Fruit fly (Drosophila melanogaster): ENCODE results near the gene CG31323.
A peak's percentile ranks its signal among the peaks of the same experiment; 100 is the strongest.

Gene CG31323

dm6 chr3R:26128442-26129003, 42.1 kb upstream of the CG31323 start (continued):
- TF ChIP-seq CG32772 (GFP tag; IDR thresholded peaks at IDR 0.05) (no peak), pros (GFP tag; optimal IDR thresholded peaks at IDR 0.05) (no peak), CG11456 (GFP tag; IDR thresholded peaks at IDR 0.05) (no peak), C15 (GFP tag; IDR thresholded peaks at IDR 0.05) (no peak), vfl (GFP tag; optimal IDR thresholded peaks at IDR 0.05) (no peak), Stat92E (GFP tag; optimal IDR thresholded peaks at IDR 0.05) (no peak), ase (GFP tag; IDR thresholded peaks at IDR 0.05) (no peak), ham (GFP tag; IDR thresholded peaks at IDR 0.05) (no peak), ara (GFP tag; IDR thresholded peaks at IDR 0.05) (no peak), nerfin-1 (tag; optimal IDR thresholded peaks at IDR 0.05) (no peak), CG14441 (GFP tag; IDR thresholded peaks at IDR 0.05) (no peak), p53 (GFP tag; optimal IDR thresholded peaks at IDR 0.05) (no peak), CG16863 (GFP tag; optimal IDR thresholded peaks at IDR 0.05) (no peak), Drgx (GFP tag; IDR thresholded peaks at IDR 0.05) (peak; percentile 45; the same call in 1 of the 2 replicates), Abd-B (GFP tag; optimal IDR thresholded peaks at IDR 0.05) (no peak), CG2202 (tag; optimal IDR thresholded peaks at IDR 0.05) (no peak), gem (tag; optimal IDR thresholded peaks at IDR 0.05) (peak; percentile 37), CG17186 (GFP tag; optimal IDR thresholded peaks at IDR 0.05) (no peak), CG9215 (GFP tag; IDR thresholded peaks at IDR 0.05) (no peak), CkIIα-i1 (GFP tag; IDR thresholded peaks at IDR 0.05) (no peak), run (tag; optimal IDR thresholded peaks at IDR 0.05) (no peak), CG5180 (GFP tag; optimal IDR thresholded peaks at IDR 0.05) (no peak), Rfx (GFP tag; IDR thresholded peaks at IDR 0.05) (no peak), stc (GFP tag; IDR thresholded peaks at IDR 0.05) (no peak), H15 (GFP tag; IDR thresholded peaks at IDR 0.05) (no peak), btn (GFP tag; optimal IDR thresholded peaks at IDR 0.05) (no peak), mirr (GFP tag; optimal IDR thresholded peaks at IDR 0.05) (no peak), hkb (optimal IDR thresholded peaks at IDR 0.05) (no peak), hkb (GFP tag; IDR thresholded peaks at IDR 0.05) (no peak), CG10321 (GFP tag; IDR thresholded peaks at IDR 0.05) (no peak), Hr51 (GFP tag; optimal IDR thresholded peaks at IDR 0.05) (peak in 1 of 2 experiments; percentile 16), usp (GFP tag; optimal IDR thresholded peaks at IDR 0.05) (no peak), esg (GFP tag; conservative IDR thresholded peaks at IDR 0.05) (no peak), CG18599 (GFP tag; optimal IDR thresholded peaks at IDR 0.05) (no peak), trh (GFP tag; optimal IDR thresholded peaks at IDR 0.05) (no peak), Sox102F (GFP tag; optimal IDR thresholded peaks at IDR 0.05) (peak; percentile 11), CG3838 (GFP tag; optimal IDR thresholded peaks at IDR 0.05) (no peak), ssp (GFP tag; IDR thresholded peaks at IDR 0.05) (no peak), cwo (GFP tag; optimal IDR thresholded peaks at IDR 0.05) (peak; percentile 78), scrt (GFP tag; optimal IDR thresholded peaks at IDR 0.05) (no peak), Elba2 (GFP tag; optimal IDR thresholded peaks at IDR 0.05) (no peak), sna (GFP tag; IDR thresholded peaks at IDR 0.05; ENCODE audit: partially characterized antibody) (no peak), chif (GFP tag; optimal IDR thresholded peaks at IDR 0.05) (no peak), CG34422 (GFP tag; IDR thresholded peaks at IDR 0.05) (no peak), lola (GFP tag; optimal IDR thresholded peaks at IDR 0.05) (no peak), ttk (GFP tag; IDR thresholded peaks at IDR 0.05) (no peak), Poxn (GFP tag; IDR thresholded peaks at IDR 0.05) (no peak), CG8944 (GFP tag; optimal IDR thresholded peaks at IDR 0.05) (no peak), Pdp1 (GFP tag; optimal IDR thresholded peaks at IDR 0.05) (peak in 1 of 2 experiments; percentile 21), NC2α (GFP tag; optimal IDR thresholded peaks at IDR 0.05) (no peak), CG4854 (GFP tag; optimal IDR thresholded peaks at IDR 0.05) (no peak)
